Worm (Caenorhabditis elegans) whole organism, L1 larva: ENCODE data around the gene nex-2.

Experiments used
- C34B4.2 ChIP-seq: sonication (generic microtip); optimal IDR thresholded peaks from 2 replicates; lab custom pipeline; 2017; ENCODE audit warnings: mild to moderate bottlenecking, missing genetic modification characterization, missing compliant biosample characterization
- F16B12.6 ChIP-seq: fragments of 150-350 bp; optimal IDR thresholded peaks from 2 replicates; lab custom pipeline; 2014; ENCODE audit warnings: missing biosample characterization, missing genetic modification characterization
- aha-1 ChIP-seq: fragments of 150-350 bp; optimal IDR thresholded peaks from 2 replicates; lab custom pipeline; 2014; ENCODE audit warnings: missing biosample characterization, missing genetic modification characterization
- ama-1 ChIP-seq: fragments of 150-350 bp; optimal IDR thresholded peaks from 2 replicates; lab custom pipeline; 2014
- blmp-1 ChIP-seq: fragments of 150-350 bp; optimal IDR thresholded peaks from 2 replicates; lab custom pipeline; 2014; ENCODE audit warnings: missing biosample characterization, missing genetic modification characterization
- ceh-63 ChIP-seq: fragments of 200-800 bp; sonication (Bioruptor generic); optimal IDR thresholded peaks from 2 replicates; lab custom pipeline; 2018; ENCODE audit warnings: mild to moderate bottlenecking, missing genetic modification characterization, missing compliant biosample characterization
- ceh-8 ChIP-seq: fragments of 200-800 bp; sonication (Bioruptor generic); optimal IDR thresholded peaks from 2 replicates; lab custom pipeline; 2018; ENCODE audit warnings: mild to moderate bottlenecking, missing genetic modification characterization, moderate library complexity, missing compliant biosample characterization
- ceh-90 ChIP-seq: sonication (generic microtip); optimal IDR thresholded peaks from 2 replicates; lab custom pipeline; 2016; ENCODE audit warnings: missing genetic modification characterization, missing compliant biosample characterization
- ces-1 ChIP-seq: fragments of 150-350 bp; optimal IDR thresholded peaks from 2 replicates; lab custom pipeline; 2014; ENCODE audit warnings: missing biosample characterization, missing genetic modification reagents, missing genetic modification characterization
- dpl-1 ChIP-seq, 3 experiments: fragments of 150-350 bp in 2 of 3; sonication (generic microtip) in 1 of 3; optimal IDR thresholded peaks; 2 replicates each; lab custom pipeline; 2014 to 2017; ENCODE audit warnings: missing biosample characterization in 3 of 3, missing genetic modification characterization in 3 of 3, missing genetic modification reagents in 3 of 3
- dsc-1 ChIP-seq: sonication (generic microtip); optimal IDR thresholded peaks from 2 replicates; lab custom pipeline; 2016; ENCODE audit warnings: mild to moderate bottlenecking, missing genetic modification characterization, missing compliant biosample characterization
- efl-1 ChIP-seq, 4 experiments: fragments of 150-350 bp; optimal IDR thresholded peaks in 3 of 4; peaks in 1 of 4; 1 replicate in 1 of 4; 2 replicates in 3 of 4; lab custom pipeline; 2014; ENCODE audit warnings: missing biosample characterization in 2 of 4, missing genetic modification characterization in 2 of 4, missing genetic modification reagents in 2 of 4
- egl-13 ChIP-seq: sonication (generic microtip); optimal IDR thresholded peaks from 2 replicates; lab custom pipeline; 2016; ENCODE audit warnings: missing genotype, missing genetic modification reagents, missing genetic modification characterization, missing compliant biosample characterization
- elt-3 ChIP-seq, 6 experiments: fragments of 150-350 bp in 1 of 6; sonication (generic microtip); optimal IDR thresholded peaks; 2 replicates each; lab custom pipeline; 2017 to 2018; ENCODE audit warnings: missing biosample characterization in 6 of 6, missing genetic modification characterization in 6 of 6, inconsistent platforms in 1 of 6
- fkh-8 ChIP-seq: sonication (generic microtip); optimal IDR thresholded peaks from 2 replicates; lab custom pipeline; 2016; ENCODE audit warnings: mild to moderate bottlenecking, missing genetic modification characterization, missing compliant biosample characterization
- fos-1 ChIP-seq: fragments of 150-350 bp; optimal IDR thresholded peaks from 2 replicates; lab custom pipeline; 2014; ENCODE audit warnings: missing biosample characterization, missing genetic modification characterization
- grh-1 ChIP-seq: fragments of 200-800 bp; sonication (Bioruptor generic); IDR thresholded peaks from 2 replicates; pipeline ENCODE4 v1.3.6; 2022; ENCODE audit warnings: missing genetic modification reagents, missing genetic modification characterization, missing compliant biosample characterization
- hlh-4 ChIP-seq: sonication (generic microtip); optimal IDR thresholded peaks from 2 replicates; lab custom pipeline; 2016; ENCODE audit warnings: mild to moderate bottlenecking, missing genetic modification characterization, missing compliant biosample characterization
- irx-1 ChIP-seq: sonication (generic microtip); optimal IDR thresholded peaks from 2 replicates; lab custom pipeline; 2016; ENCODE audit warnings: missing genetic modification characterization, missing compliant biosample characterization
- isw-1 ChIP-seq: fragments of 200-800 bp; sonication (Bioruptor generic); IDR thresholded peaks from 2 replicates; pipeline ENCODE4 v1.3.6; 2022; ENCODE audit warnings: missing genetic modification characterization, missing compliant biosample characterization
- jun-1 ChIP-seq: fragments of 150-350 bp; optimal IDR thresholded peaks from 2 replicates; lab custom pipeline; 2014; ENCODE audit warnings: missing biosample characterization, missing genetic modification reagents, missing genetic modification characterization
- lin-13 ChIP-seq: fragments of 150-350 bp; optimal IDR thresholded peaks from 2 replicates; lab custom pipeline; 2014; ENCODE audit warnings: missing biosample characterization, missing genetic modification reagents, missing genetic modification characterization
- lin-14 ChIP-seq: fragments of 200-800 bp; sonication (Bioruptor generic); optimal IDR thresholded peaks from 2 replicates; lab custom pipeline; 2018; ENCODE audit warnings: mild to moderate bottlenecking, missing genetic modification characterization, moderate library complexity, missing compliant biosample characterization
- lin-35 ChIP-seq, 2 experiments: fragments of 150-350 bp; optimal IDR thresholded peaks; 2 replicates each; lab custom pipeline; 2014; ENCODE audit warnings: missing biosample characterization in 2 of 2, missing genetic modification characterization in 2 of 2, missing genetic modification reagents in 2 of 2
- lin-39 ChIP-seq: fragments of 150-350 bp; optimal IDR thresholded peaks from 2 replicates; lab custom pipeline; 2014; ENCODE audit warnings: missing biosample characterization, missing genetic modification reagents, missing genetic modification characterization
- lir-3 ChIP-seq: sonication (generic microtip); optimal IDR thresholded peaks from 2 replicates; lab custom pipeline; 2016; ENCODE audit warnings: mild to moderate bottlenecking, missing genetic modification characterization, moderate library complexity, missing compliant biosample characterization; ENCODE audit not compliant: poor library complexity
- lsy-2 ChIP-seq, 2 experiments: fragments of 150-350 bp; optimal IDR thresholded peaks; 2 replicates each; lab custom pipeline; 2014; ENCODE audit warnings: missing biosample characterization in 2 of 2, missing genetic modification characterization in 2 of 2
- mab-9 ChIP-seq: fragments of 200-800 bp; sonication (Bioruptor generic); IDR thresholded peaks from 2 replicates; pipeline ENCODE4 v1.3.6; 2022; ENCODE audit warnings: missing genetic modification reagents, missing genetic modification characterization, missing compliant biosample characterization
- mef-2 ChIP-seq: fragments of 150-350 bp; optimal IDR thresholded peaks from 2 replicates; lab custom pipeline; 2014; ENCODE audit warnings: missing biosample characterization, missing genetic modification characterization
- mep-1 ChIP-seq: fragments of 150-350 bp; optimal IDR thresholded peaks from 2 replicates; lab custom pipeline; 2014; ENCODE audit warnings: missing biosample characterization, missing genetic modification characterization
- nhr-19 ChIP-seq: fragments of 200-800 bp; sonication (Bioruptor generic); conservative IDR thresholded peaks from 2 replicates; pipeline ENCODE4 v1.3.6; 2022; ENCODE audit warnings: missing genetic modification characterization, missing compliant biosample characterization
- nhr-20 ChIP-seq: sonication (generic microtip); optimal IDR thresholded peaks from 2 replicates; lab custom pipeline; 2016; ENCODE audit warnings: mild to moderate bottlenecking, missing genetic modification characterization, missing compliant biosample characterization
- nhr-237 ChIP-seq: fragments of 150-350 bp; optimal IDR thresholded peaks from 2 replicates; lab custom pipeline; 2014; ENCODE audit warnings: missing biosample characterization, missing genetic modification characterization
- nhr-47 ChIP-seq: sonication (generic microtip); optimal IDR thresholded peaks from 2 replicates; lab custom pipeline; 2016; ENCODE audit warnings: mild to moderate bottlenecking, missing genetic modification characterization, moderate library complexity, missing compliant biosample characterization
- nhr-71 ChIP-seq: sonication (generic microtip); optimal IDR thresholded peaks from 2 replicates; lab custom pipeline; 2016; ENCODE audit warnings: mild to moderate bottlenecking, missing genetic modification characterization, moderate library complexity, missing compliant biosample characterization
- nhr-85 ChIP-seq: sonication (generic microtip); peaks from one replicate; lab custom pipeline; 2016; ENCODE audit warnings: missing genetic modification characterization, inconsistent platforms, missing compliant biosample characterization
- nhr-90 ChIP-seq: sonication (generic microtip); optimal IDR thresholded peaks from 2 replicates; lab custom pipeline; 2016; ENCODE audit warnings: mild to moderate bottlenecking, missing genetic modification characterization, missing compliant biosample characterization; ENCODE audit not compliant: poor library complexity
- pax-3 ChIP-seq: fragments of 200-800 bp; sonication (Bioruptor generic); optimal IDR thresholded peaks from 2 replicates; lab custom pipeline; 2018; ENCODE audit warnings: mild to moderate bottlenecking, missing genetic modification characterization, moderate library complexity, missing compliant biosample characterization
- pqm-1 ChIP-seq: sonication (generic microtip); optimal IDR thresholded peaks from 3 replicates; lab custom pipeline; 2017; ENCODE audit warnings: missing biosample characterization, missing genetic modification characterization
- skn-1 ChIP-seq: fragments of 150-350 bp; optimal IDR thresholded peaks from 2 replicates; lab custom pipeline; 2014; ENCODE audit warnings: missing biosample characterization, missing genetic modification characterization
- snu-23 ChIP-seq: sonication (generic microtip); optimal IDR thresholded peaks from 2 replicates; lab custom pipeline; 2016; ENCODE audit warnings: missing genetic modification characterization, missing compliant biosample characterization
- sox-4 ChIP-seq: sonication (generic microtip); optimal IDR thresholded peaks from 2 replicates; lab custom pipeline; 2016; ENCODE audit warnings: missing genetic modification characterization, missing compliant biosample characterization
- tbx-2 ChIP-seq: sonication (generic microtip); optimal IDR thresholded peaks from 2 replicates; lab custom pipeline; 2016; ENCODE audit warnings: missing genetic modification characterization, missing compliant biosample characterization
- unc-30 ChIP-seq: sonication (generic microtip); optimal IDR thresholded peaks from 2 replicates; lab custom pipeline; 2017; ENCODE audit warnings: missing biosample characterization, missing genetic modification characterization
- unc-62 ChIP-seq: fragments of 150-350 bp; optimal IDR thresholded peaks from 2 replicates; lab custom pipeline; 2014; ENCODE audit warnings: missing biosample characterization, missing genetic modification reagents, missing genetic modification characterization
- vab-15 ChIP-seq: sonication (generic microtip); optimal IDR thresholded peaks from 2 replicates; lab custom pipeline; 2017; ENCODE audit warnings: missing genotype, mild to moderate bottlenecking, missing genetic modification characterization, missing compliant biosample characterization
- zip-4 ChIP-seq: fragments of 200-800 bp; sonication (Bioruptor generic); optimal IDR thresholded peaks from 2 replicates; lab custom pipeline; 2018; ENCODE audit warnings: mild to moderate bottlenecking, missing genetic modification characterization, moderate library complexity, missing compliant biosample characterization

Gene nex-2

ce11 chrIII:10337508-10338166 is 7.4 kb upstream of the nex-2 start, which contains the start of gene ttr-15:
TSS of gene ttr-15 (plus strand) at chrIII:10337847.
- TF ChIP-seq ceh-90 (tag; lab: Kevin White, UChicago) (no peak), nhr-237 (tag; lab: Kevin White, UChicago) (no peak), aha-1 (no peak), nhr-19 (no peak; the same call in 1 of the 2 replicates), sox-4 (tag; lab: Kevin White, UChicago) (no peak), lir-3 (tag; lab: Kevin White, UChicago) (no peak), mab-9 (GFP tag; lab: Robert Waterston, UW) (no peak), fkh-8 (tag; lab: Kevin White, UChicago) (no peak), dpl-1 (GFP tag; optimal IDR thresholded peaks at IDR 0.05; lab: Kevin White, UChicago) (no peak), hlh-4 (no peak), pax-3 (tag; lab: Kevin White, UChicago) (no peak), unc-30 (no peak), nhr-47 (tag; lab: Kevin White, UChicago) (peak; percentile 11), nhr-20 (tag; lab: Kevin White, UChicago) (peak; percentile 63), ama-1 (lab: Kevin White, UChicago) (peak; percentile 44), nhr-90 (tag; lab: Kevin White, UChicago) (peak; percentile 38), F16B12.6 (tag; lab: Kevin White, UChicago) (no peak), lin-14 (GFP tag; lab: Kevin White, UChicago) (peak; percentile 77), lsy-2 (tag; optimal IDR thresholded peaks at IDR 0.05; lab: Kevin White, UChicago) (peak in 1 of 2 experiments; percentile 21), blmp-1 (tag; lab: Kevin White, UChicago) (peak; percentile 65), grh-1 (peak; percentile 35; the same call in 1 of the 2 replicates), ceh-63 (no peak), vab-15 (tag; lab: Kevin White, UChicago) (no peak), nhr-71 (tag; lab: Kevin White, UChicago) (peak; percentile 60), egl-13 (tag; lab: Kevin White, UChicago) (no peak), lin-39 (tag; lab: Kevin White, UChicago) (no peak), tbx-2 (tag; lab: Kevin White, UChicago) (no peak), skn-1 (tag; lab: Kevin White, UChicago) (no peak), ces-1 (GFP tag; lab: Kevin White, UChicago) (no peak), snu-23 (GFP tag; lab: Kevin White, UChicago) (peak; percentile 36), jun-1 (tag; lab: Kevin White, UChicago) (no peak), dsc-1 (tag; lab: Kevin White, UChicago) (no peak), fos-1 (tag; lab: Kevin White, UChicago) (peak; percentile 13), nhr-85 (tag; lab: Kevin White, UChicago) (peak; percentile 96), mep-1 (tag; lab: Kevin White, UChicago) (peak; percentile 41), efl-1 (optimal IDR thresholded peaks at IDR 0.05; lab: Kevin White, UChicago) (peak in 1 of 2 experiments; percentile 12), efl-1 (GFP tag; optimal IDR thresholded peaks at IDR 0.05 in 1 of 2; lab: Kevin White, UChicago) (peak in 1 of 2 experiments; percentile 92), irx-1 (peak; percentile 26), zip-4 (no peak), C34B4.2 (tag; lab: Kevin White, UChicago) (no peak), isw-1 (GFP tag; lab: Robert Waterston, UW) (no peak), lin-13 (no peak), mef-2 (tag; lab: Kevin White, UChicago) (no peak), pqm-1 (tag; lab: Kevin White, UChicago) (no peak), unc-62 (GFP tag; lab: Kevin White, UChicago) (no peak), elt-3 (tag; optimal IDR thresholded peaks at IDR 0.05; lab: Kevin White, UChicago) (peak in 3 of 6 experiments; percentile 36 to 67 (median 48)), ceh-8 (GFP tag; lab: Kevin White, UChicago) (no peak), lin-35 (GFP tag; optimal IDR thresholded peaks at IDR 0.05; lab: Kevin White, UChicago) (peak in 1 of 2 experiments; percentile 12)
